Fruit fly (Drosophila melanogaster) whole organism, embryonic: ENCODE data around the gene Fbw5.

Source experiments
- Asciz ChIP-seq: fragments of 200-800 bp; sonication (Bioruptor generic); optimal IDR thresholded peaks from 2 replicates; lab custom pipeline; 2017; ENCODE audit warnings: missing biosample characterization, mild to moderate bottlenecking, missing genetic modification characterization, missing genetic modification reagents
- CG10267 ChIP-seq: fragments of 200-800 bp; sonication (Bioruptor generic); optimal IDR thresholded peaks from 2 replicates; lab custom pipeline; 2018; ENCODE audit warnings: missing biosample characterization, mild to moderate bottlenecking, missing genetic modification characterization, moderate library complexity
- CG10543 ChIP-seq: fragments of 200-800 bp; sonication (Bioruptor generic); optimal IDR thresholded peaks from 3 replicates; lab custom pipeline; 2017; ENCODE audit warnings: missing biosample characterization, mild to moderate bottlenecking, missing genetic modification characterization, moderate library complexity
- CG11398 ChIP-seq: fragments of 200-800 bp; sonication (Bioruptor generic); optimal IDR thresholded peaks from 2 replicates; lab custom pipeline; 2016; ENCODE audit warnings: missing biosample characterization, missing genetic modification characterization
- CG13123 ChIP-seq: fragments of 200-800 bp; sonication (Bioruptor generic); optimal IDR thresholded peaks from 2 replicates; lab custom pipeline; 2016; ENCODE audit warnings: missing biosample characterization, missing genetic modification characterization
- CG13775 ChIP-seq: fragments of 200-800 bp; sonication (Bioruptor generic); optimal IDR thresholded peaks from 3 replicates; lab custom pipeline; 2017; ENCODE audit warnings: missing biosample characterization, mild to moderate bottlenecking, missing genetic modification characterization
- CG15514 ChIP-seq: fragments of 200-800 bp; sonication (Bioruptor generic); optimal IDR thresholded peaks from 3 replicates; lab custom pipeline; 2017; ENCODE audit warnings: missing biosample characterization, missing genetic modification characterization, mild to moderate bottlenecking, moderate library complexity, missing genetic modification reagents
- CG18262 ChIP-seq: fragments of 200-800 bp; optimal IDR thresholded peaks from 3 replicates; lab custom pipeline; 2019; ENCODE audit warnings: missing biosample characterization, mild to moderate bottlenecking, missing genetic modification characterization, moderate library complexity
- CG2875 ChIP-seq: fragments of 200-800 bp; sonication (Bioruptor generic); optimal IDR thresholded peaks from 2 replicates; lab custom pipeline; 2017; ENCODE audit warnings: missing biosample characterization, mild to moderate bottlenecking, missing genetic modification characterization, missing genetic modification reagents
- CG31441 ChIP-seq: fragments of 200-800 bp; sonication (Bioruptor generic); IDR thresholded peaks from 2 replicates; pipeline ENCODE4 v1.3.6; 2022; ENCODE audit warnings: missing biosample characterization, missing genetic modification characterization
- CG33213 ChIP-seq: fragments of 200-800 bp; sonication (Bioruptor generic); optimal IDR thresholded peaks from 3 replicates; lab custom pipeline; 2016; ENCODE audit warnings: missing biosample characterization, missing genetic modification characterization
- CG3407 ChIP-seq: fragments of 200-800 bp; sonication (Bioruptor generic); optimal IDR thresholded peaks from 2 replicates; lab custom pipeline; 2018; ENCODE audit warnings: missing biosample characterization, mild to moderate bottlenecking, missing genetic modification characterization
- CG34224 ChIP-seq: fragments of 200-800 bp; sonication (Bioruptor generic); IDR thresholded peaks from 3 replicates; pipeline ENCODE4 v1.3.6; 2022; ENCODE audit warnings: missing biosample characterization, missing genetic modification characterization; ENCODE audit not compliant: partially characterized antibody
- CG34422 ChIP-seq: fragments of 200-800 bp; sonication (Bioruptor generic); IDR thresholded peaks from 3 replicates; pipeline ENCODE4 v1.3.6; 2022; ENCODE audit warnings: missing biosample characterization, missing genetic modification characterization
- CG3995 ChIP-seq: fragments of 200-800 bp; sonication (Bioruptor generic); optimal IDR thresholded peaks from 3 replicates; lab custom pipeline; 2016; ENCODE audit warnings: missing biosample characterization, missing genetic modification characterization
- CG7372 ChIP-seq: fragments of 200-800 bp; sonication (Bioruptor generic); IDR thresholded peaks from 2 replicates; pipeline ENCODE4 v1.3.6; 2022; ENCODE audit warnings: missing biosample characterization, missing genetic modification characterization
- CG8765 ChIP-seq: fragments of 200-800 bp; sonication (Bioruptor generic); IDR thresholded peaks from 2 replicates; pipeline ENCODE4 v1.3.6; 2022; ENCODE audit warnings: missing biosample characterization, missing genetic modification characterization
- CG9437 ChIP-seq: fragments of 200-800 bp; sonication (Bioruptor generic); optimal IDR thresholded peaks from 2 replicates; lab custom pipeline; 2018; ENCODE audit warnings: missing biosample characterization, mild to moderate bottlenecking, missing genetic modification characterization
- CG9727 ChIP-seq: fragments of 200-800 bp; sonication (Bioruptor generic); optimal IDR thresholded peaks from 3 replicates; lab custom pipeline; 2017; ENCODE audit warnings: missing biosample characterization, mild to moderate bottlenecking, missing genetic modification characterization
- CoRest ChIP-seq: fragments of 200-800 bp; sonication (Bioruptor generic); optimal IDR thresholded peaks from 3 replicates; lab custom pipeline; 2018; ENCODE audit warnings: missing biosample characterization, mild to moderate bottlenecking, missing genetic modification characterization, moderate library complexity
- CrebB ChIP-seq: fragments of 200-800 bp; sonication (Bioruptor generic); optimal IDR thresholded peaks from 3 replicates; lab custom pipeline; 2018; ENCODE audit warnings: missing biosample characterization, mild to moderate bottlenecking, missing genetic modification characterization
- Dek ChIP-seq: fragments of 200-800 bp; sonication (Bioruptor generic); optimal IDR thresholded peaks from 3 replicates; lab custom pipeline; 2019; ENCODE audit warnings: missing biosample characterization, mild to moderate bottlenecking, missing genetic modification characterization, moderate library complexity
- E2f2 ChIP-seq: fragments of 200-800 bp; sonication (Bioruptor generic); IDR thresholded peaks from 2 replicates; pipeline ENCODE4 v1.3.6; 2022; ENCODE audit warnings: missing biosample characterization, missing genetic modification characterization
- HmgD ChIP-seq: fragments of 200-800 bp; sonication (Bioruptor generic); optimal IDR thresholded peaks from 3 replicates; lab custom pipeline; 2016; ENCODE audit warnings: missing biosample characterization, missing genetic modification characterization
- Hr39 ChIP-seq: fragments of >200 bp; optimal IDR thresholded peaks from 2 replicates; lab custom pipeline; 2017
- Kr ChIP-seq: fragments of 200-800 bp; sonication (Bioruptor generic); optimal IDR thresholded peaks from 2 replicates; lab custom pipeline; 2017; ENCODE audit warnings: missing biosample characterization, mild to moderate bottlenecking, missing genetic modification characterization
- Lpt ChIP-seq: fragments of >200 bp; optimal IDR thresholded peaks from 2 replicates; lab custom pipeline; 2018; ENCODE audit warnings: missing biosample characterization, missing genetic modification characterization
- MESR4 ChIP-seq: fragments of 200-800 bp; sonication (Bioruptor generic); optimal IDR thresholded peaks from 2 replicates; lab custom pipeline; 2018; ENCODE audit warnings: missing biosample characterization, mild to moderate bottlenecking, missing genetic modification characterization, moderate library complexity
- NFAT ChIP-seq: fragments of 200-800 bp; sonication (Bioruptor generic); IDR thresholded peaks from 2 replicates; pipeline ENCODE4 v1.3.6; 2022; ENCODE audit warnings: missing biosample characterization, missing genetic modification characterization
- Nf-YB ChIP-seq: fragments of 200-800 bp; sonication (Bioruptor generic); optimal IDR thresholded peaks from 3 replicates; lab custom pipeline; 2019; ENCODE audit warnings: missing biosample characterization, mild to moderate bottlenecking, missing genetic modification characterization, moderate library complexity
- Oli ChIP-seq: fragments of 200-800 bp; sonication (Bioruptor generic); optimal IDR thresholded peaks from 2 replicates; lab custom pipeline; 2018; ENCODE audit warnings: missing biosample characterization, mild to moderate bottlenecking, missing genetic modification characterization, moderate library complexity
- Opbp ChIP-seq: fragments of 200-800 bp; sonication (Bioruptor generic); IDR thresholded peaks from 3 replicates; pipeline ENCODE4 v1.3.6; 2022; ENCODE audit warnings: missing biosample characterization, missing genetic modification characterization; ENCODE audit not compliant: partially characterized antibody
- Optix ChIP-seq: fragments of 200-800 bp; sonication (Bioruptor generic); IDR thresholded peaks from 3 replicates; pipeline ENCODE4 v1.3.6; 2022; ENCODE audit warnings: missing biosample characterization, missing genetic modification characterization
- Poxn ChIP-seq: fragments of 200-800 bp; sonication (Bioruptor generic); IDR thresholded peaks from 2 replicates; pipeline ENCODE4 v1.3.6; 2022; ENCODE audit warnings: missing biosample characterization, missing genetic modification characterization
- Side ChIP-seq: fragments of 200-800 bp; sonication (Bioruptor generic); optimal IDR thresholded peaks from 2 replicates; lab custom pipeline; 2016; ENCODE audit warnings: missing biosample characterization, missing genetic modification characterization
- Sin3A ChIP-seq: fragments of >200 bp; optimal IDR thresholded peaks from 2 replicates; lab custom pipeline; 2018
- Sox102F ChIP-seq: fragments of 200-800 bp; sonication (Bioruptor generic); optimal IDR thresholded peaks from 2 replicates; lab custom pipeline; 2018; ENCODE audit warnings: missing biosample characterization, mild to moderate bottlenecking, missing genetic modification characterization, moderate library complexity
- Stat92E ChIP-seq, 3 experiments: fragments of >200 bp in 2 of 3; fragments of 200-800 bp in 1 of 3; sonication (Bioruptor generic) in 1 of 3; optimal IDR thresholded peaks; 2 replicates each; lab custom pipeline; 2017 to 2019; ENCODE audit warnings: missing biosample characterization in 3 of 3, missing genetic modification characterization in 3 of 3, mild to moderate bottlenecking in 1 of 3, moderate library complexity in 1 of 3
- YL-1 ChIP-seq: fragments of 200-800 bp; sonication (Bioruptor generic); optimal IDR thresholded peaks from 3 replicates; lab custom pipeline; 2017; ENCODE audit warnings: missing biosample characterization, mild to moderate bottlenecking, missing genetic modification characterization
- abd-A ChIP-seq: fragments of 200-800 bp; sonication (Bioruptor generic); optimal IDR thresholded peaks from 3 replicates; lab custom pipeline; 2019; ENCODE audit warnings: missing biosample characterization, mild to moderate bottlenecking, missing genetic modification characterization, moderate library complexity
- ash1 ChIP-seq: fragments of 200-800 bp; sonication (Bioruptor generic); optimal IDR thresholded peaks from 2 replicates; lab custom pipeline; 2018; ENCODE audit warnings: missing biosample characterization, mild to moderate bottlenecking, missing genetic modification characterization
- dati ChIP-seq: fragments of 200-800 bp; sonication (Bioruptor generic); IDR thresholded peaks from 2 replicates; pipeline ENCODE4 v1.3.6; 2022; ENCODE audit warnings: missing biosample characterization, missing genetic modification characterization
- dm ChIP-seq: fragments of 200-800 bp; sonication (Bioruptor generic); optimal IDR thresholded peaks from 3 replicates; lab custom pipeline; 2016; ENCODE audit warnings: missing biosample characterization, missing genetic modification characterization
- gfzf ChIP-seq: fragments of 200-800 bp; sonication (Bioruptor generic); optimal IDR thresholded peaks from 2 replicates; lab custom pipeline; 2016; ENCODE audit warnings: missing biosample characterization, mild to moderate bottlenecking, missing genetic modification characterization, moderate library complexity
- grn ChIP-seq: fragments of 200-800 bp; sonication (Bioruptor generic); optimal IDR thresholded peaks from 3 replicates; lab custom pipeline; 2017; ENCODE audit warnings: missing biosample characterization, missing genetic modification characterization
- her ChIP-seq: fragments of 200-800 bp; sonication (Bioruptor generic); optimal IDR thresholded peaks from 2 replicates; lab custom pipeline; 2016; ENCODE audit warnings: missing biosample characterization, missing genetic modification characterization
- sim ChIP-seq: fragments of 200-800 bp; sonication (Bioruptor generic); IDR thresholded peaks from 2 replicates; pipeline ENCODE4 v1.3.6; 2022; ENCODE audit warnings: missing biosample characterization, missing genetic modification characterization
- slp2 ChIP-seq: fragments of 200-800 bp; sonication (Bioruptor generic); optimal IDR thresholded peaks from 2 replicates; lab custom pipeline; 2016; ENCODE audit warnings: missing biosample characterization, missing genetic modification characterization
- vfl ChIP-seq: fragments of 200-800 bp; sonication (Bioruptor generic); optimal IDR thresholded peaks from 2 replicates; lab custom pipeline; 2016; ENCODE audit warnings: missing biosample characterization, missing genetic modification characterization
- vnd ChIP-seq: fragments of 200-800 bp; sonication (Bioruptor generic); IDR thresholded peaks from 3 replicates; pipeline ENCODE4 v1.3.6; 2022; ENCODE audit warnings: missing biosample characterization, missing genetic modification characterization; ENCODE audit not compliant: partially characterized antibody

The Fbw5 gene

DNA sequence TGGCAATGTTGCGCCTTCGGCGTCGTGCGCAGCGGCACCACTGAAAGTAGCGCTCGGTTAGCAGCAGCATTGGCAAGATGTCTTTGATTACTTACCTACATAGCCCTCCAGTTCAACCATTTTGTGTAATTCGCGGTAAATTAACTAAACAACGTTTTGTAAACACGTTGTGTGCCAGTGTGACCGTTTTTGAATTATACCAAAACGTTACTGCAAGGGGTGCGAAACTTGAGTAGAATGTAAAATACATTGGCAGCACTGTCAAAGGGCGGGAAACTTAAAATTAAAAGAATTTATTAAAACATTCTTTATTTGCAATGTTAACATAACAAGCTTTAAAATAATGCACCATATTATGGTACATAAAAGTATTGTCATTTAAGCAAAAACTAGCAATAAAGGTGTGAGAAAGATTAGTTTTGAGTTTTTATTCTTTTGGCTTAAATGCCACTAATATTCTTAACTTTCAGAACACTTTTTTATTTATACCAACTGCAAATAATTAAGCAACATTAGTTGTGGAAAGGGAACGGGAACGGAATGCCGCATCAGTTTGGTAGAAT is 41.3 kb downstream of the Fbw5 start, which contains the start of gene CG9107 (continued):
- peak; percentile 39 for TF ChIP-seq CG15514 (GFP tag; lab: Kevin White, UChicago)
- TF ChIP-seq Side (GFP tag; lab: Kevin White, UChicago), result no peak
- TF ChIP-seq Stat92E (GFP tag; optimal IDR thresholded peaks at IDR 0.05; lab: Kevin White, UChicago), result no peak
- TF ChIP-seq CG10267 (tag; lab: Kevin White, UChicago), result peak; percentile 34
- TF ChIP-seq ash1 (GFP tag; lab: Kevin White, UChicago), result no peak
- TF ChIP-seq CG10543, result no peak
- TF ChIP-seq Asciz (GFP tag; lab: Kevin White, UChicago), result no peak
- 0 out of 2 replicates have a peak, but pooled peaks have one; percentile 11 for TF ChIP-seq CG31441 (GFP tag; lab: Robert Waterston, UW)
- TF ChIP-seq CG3407, result no peak
- peak; percentile 29 for TF ChIP-seq Sin3A (lab: Kevin White, UChicago)
- TF ChIP-seq CG33213 (GFP tag; lab: Kevin White, UChicago), result no peak
- no peak for TF ChIP-seq vnd (GFP tag; lab: Robert Waterston, UW)
- no peak for TF ChIP-seq sim (GFP tag; lab: Robert Waterston, UW)
- peak; percentile 98 for TF ChIP-seq E2f2
- TF ChIP-seq MESR4 (GFP tag; lab: Kevin White, UChicago), result peak; percentile 39
- peak; percentile 86 for TF ChIP-seq gfzf
- no peak for TF ChIP-seq CG2875 (GFP tag; lab: Kevin White, UChicago)
- TF ChIP-seq HmgD (GFP tag; lab: Kevin White, UChicago), result no peak
- TF ChIP-seq CG3995 (GFP tag; lab: Kevin White, UChicago), result no peak
- TF ChIP-seq CG34224 (GFP tag; lab: Robert Waterston, UW), result 0 out of 3 replicates have a peak, but pooled peaks have one; percentile 16
- no peak for TF ChIP-seq Opbp (GFP tag; lab: Robert Waterston, UW)
- no peak for TF ChIP-seq Nf-YB (GFP tag; lab: Kevin White, UChicago)
- TF ChIP-seq CG7372 (GFP tag; lab: Robert Waterston, UW), result no peak
- TF ChIP-seq Lpt (GFP tag; lab: Kevin White, UChicago), result no peak
- no peak for TF ChIP-seq her (GFP tag; lab: Kevin White, UChicago)
- TF ChIP-seq Optix (GFP tag; lab: Robert Waterston, UW), result no peak
- no peak for TF ChIP-seq Poxn
- TF ChIP-seq vfl (GFP tag; lab: Kevin White, UChicago), result no peak
- no peak for TF ChIP-seq CoRest (tag; lab: Kevin White, UChicago)
- no peak for TF ChIP-seq CG13123 (GFP tag; lab: Kevin White, UChicago)
- no peak for TF ChIP-seq CG11398
- TF ChIP-seq Sox102F (GFP tag; lab: Kevin White, UChicago), result no peak
- TF ChIP-seq CG18262, result no peak
- TF ChIP-seq Dek (tag; lab: Kevin White, UChicago), result no peak
- TF ChIP-seq Hr39 (lab: Kevin White, UChicago), result no peak
- 0 out of 3 replicates have a peak, but pooled peaks have one; percentile 38 for TF ChIP-seq CG34422
- TF ChIP-seq YL-1 (GFP tag; lab: Kevin White, UChicago), result peak; percentile 25
- no peak for TF ChIP-seq dati (GFP tag; lab: Robert Waterston, UW)
- TF ChIP-seq CrebB (tag; lab: Kevin White, UChicago), result no peak
- TF ChIP-seq CG13775 (GFP tag; lab: Kevin White, UChicago), result no peak
- TF ChIP-seq CG9437 (GFP tag; lab: Kevin White, UChicago), result peak; percentile 90
- TF ChIP-seq grn (GFP tag; lab: Kevin White, UChicago), result no peak
- TF ChIP-seq Oli (tag; lab: Kevin White, UChicago), result no peak
- TF ChIP-seq CG9727 (GFP tag; lab: Kevin White, UChicago), result no peak
- TF ChIP-seq abd-A, result no peak
- TF ChIP-seq dm (GFP tag; lab: Kevin White, UChicago), result peak; percentile 92
- no peak for TF ChIP-seq CG8765 (GFP tag; lab: Robert Waterston, UW)
- no peak for TF ChIP-seq NFAT
- no peak for TF ChIP-seq Kr (GFP tag; lab: Kevin White, UChicago)
- TF ChIP-seq slp2 (GFP tag; lab: Kevin White, UChicago), result no peak
